Worm (Caenorhabditis elegans) whole organism, late embryonic: ENCODE measurements around the gene K11E4.1.

Experiments used
- K02D7.2 ChIP-seq: sonication (generic microtip); optimal IDR thresholded peaks from 2 replicates; lab custom pipeline; 2017; ENCODE audit warnings: mild to moderate bottlenecking, missing genetic modification characterization, missing compliant biosample characterization
- T23F11.4 ChIP-seq: fragments of 200-800 bp; sonication (Bioruptor generic); optimal IDR thresholded peaks from 2 replicates; lab custom pipeline; 2018; ENCODE audit warnings: mild to moderate bottlenecking, missing genetic modification characterization, missing compliant biosample characterization
- Y22D7AL.16 ChIP-seq: sonication (generic microtip); optimal IDR thresholded peaks from 2 replicates; lab custom pipeline; 2016; ENCODE audit warnings: missing genetic modification characterization, missing compliant biosample characterization
- ceh-14 ChIP-seq: sonication (generic microtip); optimal IDR thresholded peaks from 2 replicates; lab custom pipeline; 2016; ENCODE audit warnings: missing genotype, missing genetic modification characterization, missing compliant biosample characterization
- ceh-18 ChIP-seq: sonication (generic microtip); optimal IDR thresholded peaks from 2 replicates; lab custom pipeline; 2016; ENCODE audit warnings: missing genetic modification characterization, missing compliant biosample characterization
- ceh-2 ChIP-seq: sonication (generic microtip); optimal IDR thresholded peaks from 2 replicates; lab custom pipeline; 2016; ENCODE audit warnings: missing genotype, missing genetic modification characterization, missing compliant biosample characterization
- ceh-24 ChIP-seq: sonication (generic microtip); optimal IDR thresholded peaks from 2 replicates; lab custom pipeline; 2016; ENCODE audit warnings: mild to moderate bottlenecking, missing genetic modification characterization, missing compliant biosample characterization
- ceh-31 ChIP-seq: sonication (generic microtip); optimal IDR thresholded peaks from 2 replicates; lab custom pipeline; 2016; ENCODE audit warnings: missing genetic modification characterization, missing compliant biosample characterization
- ceh-34 ChIP-seq: sonication (generic microtip); optimal IDR thresholded peaks from 2 replicates; lab custom pipeline; 2016; ENCODE audit warnings: mild to moderate bottlenecking, missing genetic modification characterization, missing compliant biosample characterization
- ceh-45 ChIP-seq: fragments of 200-800 bp; sonication (Bioruptor generic); IDR thresholded peaks from 2 replicates; pipeline ENCODE4 v1.3.6; 2022; ENCODE audit warnings: missing genetic modification reagents, missing genetic modification characterization, missing compliant biosample characterization
- ceh-48 ChIP-seq: sonication (generic microtip); optimal IDR thresholded peaks from 2 replicates; lab custom pipeline; 2016; ENCODE audit warnings: missing genetic modification characterization, inconsistent platforms, missing compliant biosample characterization
- ceh-6 ChIP-seq: fragments of 200-800 bp; sonication (Bioruptor generic); optimal IDR thresholded peaks from 2 replicates; lab custom pipeline; 2018; ENCODE audit warnings: mild to moderate bottlenecking, missing genetic modification characterization, missing compliant biosample characterization
- che-1 ChIP-seq: sonication (generic microtip); optimal IDR thresholded peaks from 2 replicates; lab custom pipeline; 2016; ENCODE audit warnings: mild to moderate bottlenecking, missing genetic modification characterization, missing compliant biosample characterization
- dmd-4 ChIP-seq: sonication (generic microtip); optimal IDR thresholded peaks from 2 replicates; lab custom pipeline; 2016; ENCODE audit warnings: borderline replicate concordance, missing genetic modification characterization, missing compliant biosample characterization
- dve-1 ChIP-seq: sonication (generic microtip); optimal IDR thresholded peaks from 2 replicates; lab custom pipeline; 2017; ENCODE audit warnings: antibody characterized with exemption, mild to moderate bottlenecking, missing genetic modification characterization, missing compliant biosample characterization
- elt-2 ChIP-seq: sonication (generic microtip); optimal IDR thresholded peaks from 2 replicates; lab custom pipeline; 2016; ENCODE audit warnings: missing genetic modification reagents, missing genetic modification characterization, missing compliant biosample characterization
- ets-4 ChIP-seq: sonication (generic microtip); optimal IDR thresholded peaks from 2 replicates; lab custom pipeline; 2016; ENCODE audit warnings: missing genetic modification characterization, missing compliant biosample characterization
- eyg-1 ChIP-seq: sonication (generic microtip); optimal IDR thresholded peaks from 2 replicates; lab custom pipeline; 2016; ENCODE audit warnings: missing genotype, missing genetic modification characterization, missing compliant biosample characterization
- fkh-6 ChIP-seq: sonication (generic microtip); optimal IDR thresholded peaks from 2 replicates; lab custom pipeline; 2016; ENCODE audit warnings: missing genetic modification characterization, missing compliant biosample characterization
- hlh-13 ChIP-seq: fragments of 200-800 bp; sonication (Bioruptor generic); optimal IDR thresholded peaks from 2 replicates; lab custom pipeline; 2018; ENCODE audit warnings: mild to moderate bottlenecking, missing genetic modification characterization, missing compliant biosample characterization
- hlh-15 ChIP-seq: sonication (generic microtip); optimal IDR thresholded peaks from 2 replicates; lab custom pipeline; 2016; ENCODE audit warnings: missing genetic modification characterization, missing compliant biosample characterization
- hlh-6 ChIP-seq: sonication (generic microtip); optimal IDR thresholded peaks from 2 replicates; lab custom pipeline; 2016; ENCODE audit warnings: missing genotype, missing genetic modification characterization, missing compliant biosample characterization
- hlh-8 ChIP-seq: sonication (generic microtip); optimal IDR thresholded peaks from 2 replicates; lab custom pipeline; 2016; ENCODE audit warnings: missing genotype, missing genetic modification characterization, missing compliant biosample characterization
- lim-6 ChIP-seq: sonication (generic microtip); optimal IDR thresholded peaks from 2 replicates; lab custom pipeline; 2016; ENCODE audit warnings: missing genetic modification characterization, missing compliant biosample characterization
- madf-2 ChIP-seq: sonication (generic microtip); optimal IDR thresholded peaks from 2 replicates; lab custom pipeline; 2017; ENCODE audit warnings: missing genetic modification characterization, missing compliant biosample characterization
- mec-3 ChIP-seq: sonication (generic microtip); optimal IDR thresholded peaks from 2 replicates; lab custom pipeline; 2016; ENCODE audit warnings: borderline replicate concordance, missing genetic modification characterization, missing compliant biosample characterization
- nfya-1 ChIP-seq: sonication (generic microtip); optimal IDR thresholded peaks from 2 replicates; lab custom pipeline; 2017; ENCODE audit warnings: missing genetic modification characterization, mild to moderate bottlenecking, missing compliant biosample characterization, antibody characterized with exemption, moderate library complexity
- nhr-11 ChIP-seq: fragments of 150-350 bp; optimal IDR thresholded peaks from 2 replicates; lab custom pipeline; 2014; ENCODE audit warnings: missing biosample characterization, missing genetic modification characterization
- nhr-232 ChIP-seq: sonication (generic microtip); optimal IDR thresholded peaks from 2 replicates; lab custom pipeline; 2016; ENCODE audit warnings: missing genetic modification characterization, missing compliant biosample characterization
- pag-3 ChIP-seq: sonication (generic microtip); optimal IDR thresholded peaks from 2 replicates; lab custom pipeline; 2016; ENCODE audit warnings: missing compliant biosample characterization, missing genetic modification characterization, borderline replicate concordance
- pat-9 ChIP-seq: fragments of 200-800 bp; sonication (Bioruptor generic); optimal IDR thresholded peaks from 2 replicates; lab custom pipeline; 2018; ENCODE audit warnings: mild to moderate bottlenecking, missing genetic modification characterization, moderate library complexity, missing compliant biosample characterization
- pha-2 ChIP-seq: sonication (generic microtip); optimal IDR thresholded peaks from 2 replicates; lab custom pipeline; 2017; ENCODE audit warnings: mild to moderate bottlenecking, missing genetic modification characterization, missing compliant biosample characterization
- pha-4 ChIP-seq: fragments of 150-350 bp; optimal IDR thresholded peaks from 2 replicates; lab custom pipeline; 2018; ENCODE audit warnings: missing biosample characterization, missing genetic modification reagents, missing genetic modification characterization
- pqm-1 ChIP-seq: sonication (generic microtip); optimal IDR thresholded peaks from 2 replicates; lab custom pipeline; 2016; ENCODE audit warnings: missing genetic modification characterization, missing compliant biosample characterization
- ref-2 ChIP-seq: sonication (generic microtip); optimal IDR thresholded peaks from 2 replicates; lab custom pipeline; 2016; ENCODE audit warnings: missing genetic modification characterization, missing compliant biosample characterization
- sdc-2 ChIP-seq: sonication (generic microtip); optimal IDR thresholded peaks from 2 replicates; lab custom pipeline; 2016; ENCODE audit warnings: missing genotype, missing genetic modification characterization, missing compliant biosample characterization
- sox-4 ChIP-seq: sonication (generic microtip); optimal IDR thresholded peaks from 2 replicates; lab custom pipeline; 2017; ENCODE audit warnings: mild to moderate bottlenecking, missing genetic modification characterization, inconsistent platforms, missing compliant biosample characterization
- tbx-2 ChIP-seq: sonication (generic microtip); optimal IDR thresholded peaks from 2 replicates; lab custom pipeline; 2016; ENCODE audit warnings: missing genetic modification characterization, missing compliant biosample characterization
- tbx-7 ChIP-seq: sonication (generic microtip); optimal IDR thresholded peaks from 2 replicates; lab custom pipeline; 2016; ENCODE audit warnings: missing genotype, missing genetic modification characterization, missing compliant biosample characterization
- ttx-3 ChIP-seq: sonication (generic microtip); optimal IDR thresholded peaks from 2 replicates; lab custom pipeline; 2016; ENCODE audit warnings: missing genetic modification reagents, missing genetic modification characterization, missing compliant biosample characterization
- unc-86 ChIP-seq: sonication (generic microtip); optimal IDR thresholded peaks from 2 replicates; lab custom pipeline; 2016; ENCODE audit warnings: missing genetic modification characterization, missing compliant biosample characterization
- ztf-16 ChIP-seq: sonication (generic microtip); optimal IDR thresholded peaks from 2 replicates; lab custom pipeline; 2017; ENCODE audit warnings: missing genetic modification characterization, missing compliant biosample characterization

Gene K11E4.1

ce11 chrX:13722821-13723220, 8.9 kb downstream of the K11E4.1 start, which contains the start of gene poml-1:
Gene poml-1, minus strand, starts transcription at chrX:13722921.
- no peak for TF ChIP-seq eyg-1 (tag; lab: Kevin White, UChicago)
- TF ChIP-seq sox-4 (tag; lab: Kevin White, UChicago): no peak
- TF ChIP-seq che-1 (tag; lab: Kevin White, UChicago): no peak
- TF ChIP-seq tbx-7 (tag; lab: Kevin White, UChicago): no peak
- TF ChIP-seq ztf-16 (tag; lab: Kevin White, UChicago): no peak
- no peak for TF ChIP-seq dmd-4
- no peak for TF ChIP-seq ref-2 (tag; lab: Kevin White, UChicago)
- no peak for TF ChIP-seq ceh-34
- no peak for TF ChIP-seq nhr-232 (tag; lab: Kevin White, UChicago)
- TF ChIP-seq ets-4 (tag; lab: Kevin White, UChicago): no peak
- TF ChIP-seq hlh-13 (GFP tag; lab: Kevin White, UChicago): no peak
- no peak for TF ChIP-seq ceh-24 (tag; lab: Kevin White, UChicago)
- TF ChIP-seq ttx-3 (tag; lab: Kevin White, UChicago): no peak
- TF ChIP-seq sdc-2 (tag; lab: Kevin White, UChicago): no peak
- no peak for TF ChIP-seq pha-2 (tag; lab: Kevin White, UChicago)
- no peak for TF ChIP-seq ceh-6 (GFP tag; lab: Kevin White, UChicago)

DNA sequence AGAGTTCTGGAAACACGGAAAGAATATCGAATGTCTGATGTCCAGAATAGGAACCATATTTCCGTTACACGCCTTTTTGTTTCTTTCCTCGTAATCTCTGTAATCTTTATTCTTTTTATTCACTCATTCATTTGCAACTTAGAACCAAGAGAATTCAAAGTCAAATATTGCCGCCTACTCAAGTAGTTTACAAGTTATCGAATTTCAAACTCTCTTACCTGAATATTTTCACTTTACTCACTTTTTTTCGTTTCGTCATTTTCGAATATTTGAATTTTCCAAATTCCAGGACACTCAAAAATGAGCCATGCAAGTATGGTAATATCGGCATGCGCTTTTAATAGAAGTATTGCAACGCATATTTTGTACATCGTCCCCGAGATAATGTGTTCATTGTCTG, 10.4 kb downstream of the K11E4.1 start, which contains the start of gene K11E4.6:
K11E4.6 (plus strand) TSS at position 301 of the 400 bp plus-strand sequence.
- TF ChIP-seq T23F11.4 (GFP tag; lab: Kevin White, UChicago): no peak
- TF ChIP-seq dve-1 (tag; lab: Kevin White, UChicago): no peak
- no peak for TF ChIP-seq nhr-232 (tag; lab: Kevin White, UChicago)
- TF ChIP-seq K02D7.2 (tag; lab: Kevin White, UChicago): no peak
- TF ChIP-seq ceh-34: no peak
- TF ChIP-seq ttx-3 (tag; lab: Kevin White, UChicago): no peak
- no peak for TF ChIP-seq ceh-14
- no peak for TF ChIP-seq mec-3
- no peak for TF ChIP-seq ceh-2 (tag; lab: Kevin White, UChicago)
- TF ChIP-seq fkh-6 (tag; lab: Kevin White, UChicago): no peak
- TF ChIP-seq Y22D7AL.16: no peak
- no peak for TF ChIP-seq ceh-6 (GFP tag; lab: Kevin White, UChicago)
- no peak for TF ChIP-seq ceh-48 (tag; lab: Kevin White, UChicago)

ce11 chrX:13726285-13726684, 12.3 kb downstream of the K11E4.1 start:
- TF ChIP-seq Y22D7AL.16 (no peak), fkh-6 (tag; lab: Kevin White, UChicago) (no peak), unc-86 (tag; lab: Kevin White, UChicago) (no peak), pat-9 (tag; lab: Kevin White, UChicago) (no peak), nhr-11 (tag; lab: Kevin White, UChicago) (no peak), elt-2 (tag; lab: Kevin White, UChicago) (no peak), hlh-15 (tag; lab: Kevin White, UChicago) (no peak), nfya-1 (tag; lab: Kevin White, UChicago) (no peak), lim-6 (tag; lab: Kevin White, UChicago) (no peak), pag-3 (tag; lab: Kevin White, UChicago) (no peak), madf-2 (tag; lab: Kevin White, UChicago) (no peak), pha-4 (tag; lab: Kevin White, UChicago) (no peak), pqm-1 (no peak)
- TF ChIP-seq, all 69 proteins: peak for 0

- peak; percentile 14 for TF ChIP-seq ceh-48 (tag; lab: Kevin White, UChicago)
- no peak for TF ChIP-seq ceh-45 (GFP tag; lab: Robert Waterston, UW)
- peak; percentile 46 for TF ChIP-seq nfya-1 (tag; lab: Kevin White, UChicago)
- TF ChIP-seq tbx-2 (tag; lab: Kevin White, UChicago): peak; percentile 9
- TF ChIP-seq hlh-6 (tag; lab: Kevin White, UChicago): no peak
- peak; percentile 32 for TF ChIP-seq ceh-31 (tag; lab: Kevin White, UChicago)
- TF ChIP-seq ceh-6 (GFP tag; lab: Kevin White, UChicago): no peak
- peak; percentile 10 for TF ChIP-seq ceh-18 (tag; lab: Kevin White, UChicago)
- TF ChIP-seq sdc-2 (tag; lab: Kevin White, UChicago): peak; percentile 66
- peak; percentile 0 for TF ChIP-seq ceh-34
- peak; percentile 76 for TF ChIP-seq hlh-8
Observed at ce11 chrX:13726874-13727343, 13.0 kb downstream of the K11E4.1 start, which contains the start of gene pix-1. Gene pix-1, plus strand, starts transcription at chrX:13727293.
